Worm (Caenorhabditis elegans) whole organism, young adult: ENCODE data around the gene T01G1.2.

Experiments
- B0019.2 ChIP-seq: fragments of 200-800 bp; sonication (Bioruptor generic); conservative IDR thresholded peaks from 2 replicates; pipeline ENCODE4 v1.3.6; 2022; ENCODE audit warnings: missing genetic modification reagents, missing genetic modification characterization, missing compliant biosample characterization
- B0035.1 ChIP-seq: sonication (generic microtip); optimal IDR thresholded peaks from 2 replicates; lab custom pipeline; 2016; ENCODE audit warnings: missing genetic modification characterization, mild to moderate bottlenecking, missing compliant biosample characterization, missing genotype, missing genetic modification reagents
- C06A6.2 ChIP-seq: fragments of 200-800 bp; sonication (Bioruptor generic); conservative IDR thresholded peaks from 2 replicates; pipeline ENCODE4 v1.3.6; 2022; ENCODE audit warnings: missing genetic modification characterization, missing compliant biosample characterization
- C17E4.6 ChIP-seq: fragments of 200-800 bp; sonication (Bioruptor generic); IDR thresholded peaks from 2 replicates; pipeline ENCODE4 v1.3.6; 2022; ENCODE audit warnings: missing genetic modification reagents, missing genetic modification characterization, missing compliant biosample characterization
- F22D6.2 ChIP-seq: sonication (generic microtip); optimal IDR thresholded peaks from 2 replicates; lab custom pipeline; 2016; ENCODE audit warnings: mild to moderate bottlenecking, missing genetic modification characterization, missing compliant biosample characterization
- F23B12.7 ChIP-seq: sonication (generic microtip); optimal IDR thresholded peaks from 2 replicates; lab custom pipeline; 2017; ENCODE audit warnings: missing genetic modification characterization, mild to moderate bottlenecking, missing compliant biosample characterization, antibody characterized with exemption, moderate library complexity; ENCODE audit not compliant: insufficient read depth
- F33H1.4 ChIP-seq: fragments of 200-800 bp; sonication (Bioruptor generic); IDR thresholded peaks from 2 replicates; pipeline ENCODE4 v1.3.6; 2022; ENCODE audit warnings: missing genetic modification reagents, missing genetic modification characterization, missing compliant biosample characterization
- F37B4.10 ChIP-seq: fragments of 200-800 bp; sonication (Bioruptor generic); IDR thresholded peaks from 2 replicates; pipeline ENCODE4 v1.3.6; 2022; ENCODE audit warnings: missing genetic modification characterization, missing compliant biosample characterization
- F52B5.7 ChIP-seq: sonication (generic microtip); optimal IDR thresholded peaks from 2 replicates; lab custom pipeline; 2016; ENCODE audit warnings: mild to moderate bottlenecking, missing genetic modification characterization, missing compliant biosample characterization
- F57A8.1 ChIP-seq: fragments of 200-800 bp; sonication (Bioruptor generic); optimal IDR thresholded peaks from 2 replicates; lab custom pipeline; 2018; ENCODE audit warnings: mild to moderate bottlenecking, missing genetic modification characterization, moderate library complexity, missing compliant biosample characterization
- K11D2.4 ChIP-seq: fragments of 200-800 bp; sonication (Bioruptor generic); IDR thresholded peaks from 2 replicates; pipeline ENCODE4 v1.3.6; 2022; ENCODE audit warnings: missing genetic modification reagents, missing genetic modification characterization, missing compliant biosample characterization
- T26A5.8 ChIP-seq: sonication (generic microtip); optimal IDR thresholded peaks from 2 replicates; lab custom pipeline; 2016; ENCODE audit warnings: missing genetic modification characterization, missing compliant biosample characterization
- Y53G8AR.9 ChIP-seq: fragments of 200-800 bp; sonication (Bioruptor generic); conservative IDR thresholded peaks from 2 replicates; pipeline ENCODE4 v1.3.6; 2022; ENCODE audit warnings: missing genetic modification reagents, missing genetic modification characterization, missing compliant biosample characterization
- Y67H2A.10 ChIP-seq: fragments of 200-800 bp; sonication (Bioruptor generic); conservative IDR thresholded peaks from 2 replicates; pipeline ENCODE4 v1.3.6; 2022; ENCODE audit warnings: missing genetic modification reagents, missing genetic modification characterization, missing compliant biosample characterization
- akir-1 ChIP-seq: fragments of 200-800 bp; sonication (Bioruptor generic); optimal IDR thresholded peaks from 2 replicates; lab custom pipeline; 2018; ENCODE audit warnings: mild to moderate bottlenecking, missing genetic modification characterization, moderate library complexity, missing compliant biosample characterization
- ama-1 ChIP-seq, 3 experiments: fragments of 150-350 bp in 1 of 3; sonication (generic microtip) in 2 of 3; optimal IDR thresholded peaks; 2 replicates each; lab custom pipeline; 2014 to 2018; ENCODE audit warnings: missing biosample characterization in 2 of 3, missing genetic modification characterization in 2 of 3, missing genetic modification reagents in 2 of 3
- attf-5 ChIP-seq: fragments of 200-800 bp; sonication (Bioruptor generic); optimal IDR thresholded peaks from 2 replicates; lab custom pipeline; 2018; ENCODE audit warnings: mild to moderate bottlenecking, missing genetic modification characterization, missing compliant biosample characterization
- ceh-79 ChIP-seq: sonication (generic microtip); optimal IDR thresholded peaks from 2 replicates; lab custom pipeline; 2017; ENCODE audit warnings: mild to moderate bottlenecking, missing genetic modification characterization, missing compliant biosample characterization
- die-1 ChIP-seq: sonication (generic microtip); optimal IDR thresholded peaks from 2 replicates; lab custom pipeline; 2016; ENCODE audit warnings: missing genotype, mild to moderate bottlenecking, missing genetic modification characterization, missing compliant biosample characterization
- ekl-4 ChIP-seq: fragments of 200-800 bp; sonication (Bioruptor generic); IDR thresholded peaks from 2 replicates; pipeline ENCODE4 v1.3.6; 2022; ENCODE audit warnings: missing genetic modification reagents, missing genetic modification characterization, missing compliant biosample characterization
- him-1 ChIP-seq: sonication (generic microtip); optimal IDR thresholded peaks from 2 replicates; lab custom pipeline; 2016; ENCODE audit warnings: missing genotype, missing genetic modification reagents, missing genetic modification characterization, missing compliant biosample characterization
- hlh-12 ChIP-seq: sonication (generic microtip); optimal IDR thresholded peaks from 2 replicates; lab custom pipeline; 2016; ENCODE audit warnings: missing genetic modification characterization, missing compliant biosample characterization
- hlh-26 ChIP-seq: fragments of 200-800 bp; sonication (Bioruptor generic); conservative IDR thresholded peaks from 2 replicates; pipeline ENCODE4 v1.3.6; 2022; ENCODE audit warnings: missing genetic modification reagents, missing genetic modification characterization, missing compliant biosample characterization
- hmg-1.2 ChIP-seq: fragments of 200-800 bp; sonication (Bioruptor generic); IDR thresholded peaks from 2 replicates; pipeline ENCODE4 v1.3.6; 2022; ENCODE audit warnings: missing genetic modification reagents, missing genetic modification characterization, missing compliant biosample characterization
- hrde-1 ChIP-seq: sonication (generic microtip); optimal IDR thresholded peaks from 2 replicates; lab custom pipeline; 2016; ENCODE audit warnings: missing genetic modification characterization, mild to moderate bottlenecking, missing compliant biosample characterization, moderate library complexity, missing genotype, missing genetic modification reagents, borderline replicate concordance
- hsf-1 ChIP-seq: fragments of 200-800 bp; sonication (Bioruptor generic); IDR thresholded peaks from 2 replicates; pipeline ENCODE4 v1.3.6; 2022; ENCODE audit warnings: missing genetic modification reagents, missing genetic modification characterization, missing compliant biosample characterization
- let-607 ChIP-seq, 2 experiments: fragments of 200-800 bp in 1 of 2; sonication (Bioruptor generic) in 1 of 2; sonication (generic microtip) in 1 of 2; optimal IDR thresholded peaks; 2 replicates each; lab custom pipeline; 2016 to 2018; ENCODE audit warnings: mild to moderate bottlenecking in 2 of 2, missing compliant biosample characterization in 2 of 2, missing genetic modification characterization in 2 of 2, moderate library complexity in 2 of 2, missing genotype in 1 of 2
- lin-35 ChIP-seq, 3 experiments: fragments of 150-350 bp in 2 of 3; sonication (generic microtip) in 1 of 3; optimal IDR thresholded peaks; 2 replicates each; lab custom pipeline; 2014 to 2018; ENCODE audit warnings: missing biosample characterization in 3 of 3, missing genetic modification characterization in 3 of 3, missing genetic modification reagents in 3 of 3
- lin-40 ChIP-seq: sonication (generic microtip); optimal IDR thresholded peaks from 2 replicates; lab custom pipeline; 2016; ENCODE audit warnings: missing genetic modification characterization, mild to moderate bottlenecking, missing compliant biosample characterization, missing genotype, missing genetic modification reagents
- lin-54 ChIP-seq: fragments of 200-800 bp; sonication (Bioruptor generic); optimal IDR thresholded peaks from 2 replicates; lab custom pipeline; 2018; ENCODE audit warnings: mild to moderate bottlenecking, missing genetic modification characterization, missing compliant biosample characterization
- madf-10 ChIP-seq: sonication (generic microtip); optimal IDR thresholded peaks from 2 replicates; lab custom pipeline; 2016; ENCODE audit warnings: mild to moderate bottlenecking, missing genetic modification characterization, missing compliant biosample characterization
- madf-3 ChIP-seq: fragments of 200-800 bp; sonication (Bioruptor generic); IDR thresholded peaks from 2 replicates; pipeline ENCODE4 v1.3.6; 2022; ENCODE audit warnings: missing genetic modification reagents, missing genetic modification characterization, missing compliant biosample characterization
- madf-6 ChIP-seq: fragments of 200-800 bp; sonication (Bioruptor generic); IDR thresholded peaks from 2 replicates; pipeline ENCODE4 v1.3.6; 2022; ENCODE audit warnings: missing genetic modification reagents, missing genetic modification characterization, missing compliant biosample characterization
- mes-4 ChIP-seq: sonication (generic microtip); optimal IDR thresholded peaks from 2 replicates; lab custom pipeline; 2016; ENCODE audit warnings: missing genotype, missing genetic modification characterization, missing compliant biosample characterization
- mxl-1 ChIP-seq: sonication (generic microtip); optimal IDR thresholded peaks from 2 replicates; lab custom pipeline; 2016; ENCODE audit warnings: missing genetic modification characterization, missing compliant biosample characterization
- nfyb-1 ChIP-seq: fragments of 200-800 bp; sonication (Bioruptor generic); IDR thresholded peaks from 2 replicates; pipeline ENCODE4 v1.3.6; 2022; ENCODE audit warnings: missing genetic modification reagents, missing genetic modification characterization, missing compliant biosample characterization
- nhr-27 ChIP-seq: fragments of 200-800 bp; sonication (Bioruptor generic); optimal IDR thresholded peaks from 2 replicates; lab custom pipeline; 2018; ENCODE audit warnings: mild to moderate bottlenecking, missing genetic modification characterization, moderate library complexity, missing compliant biosample characterization
- pbrm-1 ChIP-seq: fragments of 200-800 bp; sonication (Bioruptor generic); IDR thresholded peaks from 2 replicates; pipeline ENCODE4 v1.3.6; 2022; ENCODE audit warnings: missing genetic modification reagents, missing genetic modification characterization, missing compliant biosample characterization
- repo-1 ChIP-seq: sonication (generic microtip); optimal IDR thresholded peaks from 2 replicates; lab custom pipeline; 2017; ENCODE audit warnings: mild to moderate bottlenecking, missing genetic modification characterization, missing compliant biosample characterization
- rpc-1 ChIP-seq, 2 experiments: fragments of 150-350 bp in 1 of 2; sonication (generic microtip) in 1 of 2; optimal IDR thresholded peaks; 2 replicates each; lab custom pipeline; 2014 to 2018; ENCODE audit warnings: missing biosample characterization in 1 of 2, missing genetic modification characterization in 1 of 2, missing genetic modification reagents in 1 of 2, missing genotype in 1 of 2
- sdz-38 ChIP-seq: sonication (generic microtip); optimal IDR thresholded peaks from 2 replicates; lab custom pipeline; 2016; ENCODE audit warnings: missing genotype, missing genetic modification characterization, missing compliant biosample characterization
- sea-2 ChIP-seq: fragments of 200-800 bp; sonication (Bioruptor generic); IDR thresholded peaks from 2 replicates; pipeline ENCODE4 v1.3.6; 2022; ENCODE audit warnings: missing genetic modification characterization, missing compliant biosample characterization
- sptf-2 ChIP-seq: fragments of 200-800 bp; sonication (Bioruptor generic); optimal IDR thresholded peaks from 2 replicates; lab custom pipeline; 2018; ENCODE audit warnings: mild to moderate bottlenecking, missing genetic modification characterization, missing compliant biosample characterization
- ztf-18 ChIP-seq: sonication (generic microtip); optimal IDR thresholded peaks from 2 replicates; lab custom pipeline; 2016; ENCODE audit warnings: missing genotype, mild to moderate bottlenecking, missing genetic modification characterization, missing compliant biosample characterization
- ztf-25 ChIP-seq: fragments of 200-800 bp; sonication (Bioruptor generic); IDR thresholded peaks from 2 replicates; pipeline ENCODE4 v1.3.6; 2022; ENCODE audit warnings: missing genetic modification reagents, missing genetic modification characterization, missing compliant biosample characterization
- ztf-26 ChIP-seq: sonication (generic microtip); optimal IDR thresholded peaks from 2 replicates; lab custom pipeline; 2017; ENCODE audit warnings: missing genetic modification characterization, missing compliant biosample characterization

Gene T01G1.2

DNA sequence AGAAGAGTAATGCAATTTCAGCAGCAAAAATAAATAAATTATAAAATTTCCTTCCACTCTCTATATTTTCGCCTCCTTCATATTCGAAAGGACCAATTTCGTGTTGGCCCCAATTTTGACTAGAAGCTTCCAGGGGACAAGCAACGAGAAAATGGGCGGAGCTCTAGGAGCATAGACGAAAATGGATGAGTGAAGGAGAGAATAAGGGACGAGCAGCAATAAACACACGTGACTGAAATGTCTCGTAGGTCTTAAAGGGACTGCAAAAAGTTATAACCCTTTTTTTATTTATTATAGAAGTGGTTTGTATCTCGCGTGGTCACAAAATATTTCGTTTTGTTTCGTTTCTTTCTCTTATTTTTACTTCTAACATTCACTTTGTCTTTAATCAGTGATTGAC is 4.5 kb upstream of the T01G1.2 start:
- TF ChIP-seq nfyb-1 (GFP tag; lab: Robert Waterston, UW) (no peak), lin-40 (tag; lab: Kevin White, UChicago) (no peak), akir-1 (GFP tag; lab: Kevin White, UChicago) (no peak), hsf-1 (GFP tag; lab: Robert Waterston, UW) (no peak), hlh-26 (GFP tag; lab: Robert Waterston, UW) (no peak), ztf-25 (GFP tag; lab: Robert Waterston, UW) (no peak), hrde-1 (tag; lab: Kevin White, UChicago) (no peak), B0019.2 (GFP tag; lab: Robert Waterston, UW) (no peak), K11D2.4 (no peak), sptf-2 (GFP tag; lab: Kevin White, UChicago) (no peak), C17E4.6 (GFP tag; lab: Robert Waterston, UW) (no peak), repo-1 (tag; lab: Kevin White, UChicago) (no peak), sea-2 (GFP tag; lab: Robert Waterston, UW) (no peak), nhr-27 (tag; lab: Kevin White, UChicago) (no peak)

ce11 chrIV:11350809-11351208 is 3.4 kb upstream of the T01G1.2 start:
- no peak for TF ChIP-seq lin-54
- no peak for TF ChIP-seq F33H1.4 (GFP tag; lab: Robert Waterston, UW)

ce11 chrIV:11351563-11351962 is 2.6 kb upstream of the T01G1.2 start:
- TF ChIP-seq ekl-4 (no peak), let-607 (tag; optimal IDR thresholded peaks at IDR 0.05; lab: Kevin White, UChicago) (no peak), F37B4.10 (GFP tag; lab: Robert Waterston, UW) (no peak), K11D2.4 (no peak), mxl-1 (tag; lab: Kevin White, UChicago) (no peak), hlh-12 (tag; lab: Kevin White, UChicago) (no peak), attf-5 (GFP tag; lab: Kevin White, UChicago) (no peak), F22D6.2 (no peak), Y53G8AR.9 (GFP tag; lab: Robert Waterston, UW) (no peak), rpc-1 (optimal IDR thresholded peaks at IDR 0.05; lab: Kevin White, UChicago) (no peak), rpc-1 (tag; optimal IDR thresholded peaks at IDR 0.05; lab: Kevin White, UChicago) (no peak), B0035.1 (tag; lab: Kevin White, UChicago) (no peak), ama-1 (optimal IDR thresholded peaks at IDR 0.05; lab: Kevin White, UChicago) (no peak), ama-1 (GFP tag; optimal IDR thresholded peaks at IDR 0.05; lab: Kevin White, UChicago) (no peak), pbrm-1 (GFP tag; lab: Robert Waterston, UW) (no peak), T26A5.8 (tag; lab: Kevin White, UChicago) (no peak), hmg-1.2 (GFP tag; lab: Robert Waterston, UW) (no peak), F52B5.7 (tag; lab: Kevin White, UChicago) (no peak), madf-6 (GFP tag; lab: Robert Waterston, UW) (no peak), ceh-79 (tag; lab: Kevin White, UChicago) (no peak), F23B12.7 (tag; lab: Kevin White, UChicago) (no peak)
- TF ChIP-seq, all 124 proteins: peak for 0

DNA sequence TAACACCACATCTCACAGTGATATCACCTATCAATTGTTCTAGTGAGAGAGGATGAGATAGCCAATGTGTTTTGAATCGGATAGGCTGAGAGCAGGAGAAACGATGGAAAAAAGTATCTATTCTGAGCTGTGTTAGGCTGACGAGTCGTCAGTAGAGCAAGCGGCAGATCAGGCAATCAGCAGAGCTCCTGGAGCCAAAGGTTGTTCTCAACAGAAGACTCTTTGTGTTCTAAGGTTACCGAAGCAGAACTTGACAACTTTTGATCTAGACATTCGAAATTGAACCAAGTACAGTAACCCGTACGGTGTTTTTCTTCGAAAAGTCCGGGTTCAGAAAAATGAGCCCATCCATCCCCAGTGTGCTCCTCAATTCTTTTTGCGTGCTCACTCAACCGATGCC is 1.4 kb upstream of the T01G1.2 start:
- no peak for TF ChIP-seq Y67H2A.10 (GFP tag; lab: Robert Waterston, UW)
- no peak for TF ChIP-seq sdz-38 (tag; lab: Kevin White, UChicago)
- TF ChIP-seq ztf-26 (tag; lab: Kevin White, UChicago) = no peak
- TF ChIP-seq ztf-18 (tag; lab: Kevin White, UChicago) = no peak
- no peak for TF ChIP-seq madf-10
- no peak for TF ChIP-seq mes-4 (tag; lab: Kevin White, UChicago)
- TF ChIP-seq lin-35 (GFP tag; optimal IDR thresholded peaks at IDR 0.05; lab: Kevin White, UChicago) = no peak
- no peak for TF ChIP-seq madf-3 (GFP tag; lab: Robert Waterston, UW)
- TF ChIP-seq die-1 (tag; lab: Kevin White, UChicago) = no peak
- no peak for TF ChIP-seq him-1
- no peak for TF ChIP-seq nhr-27 (tag; lab: Kevin White, UChicago)
- no peak for TF ChIP-seq C06A6.2 (GFP tag; lab: Robert Waterston, UW)
- no peak for TF ChIP-seq F57A8.1 (GFP tag; lab: Kevin White, UChicago)
